Fruit fly (Drosophila melanogaster) whole organism, prepupa: ENCODE data around the gene CG33648.
A peak's percentile ranks its signal among the peaks of the same experiment; 100 is the strongest.

ENCODE experiments used
- CG11294 ChIP-seq: fragments of 200-800 bp; sonication (Bioruptor generic); IDR thresholded peaks from 2 replicates; pipeline ENCODE4 v1.3.6; 2022; ENCODE audit warnings: missing biosample characterization, missing genetic modification characterization
- CG3032 ChIP-seq: fragments of 200-800 bp; optimal IDR thresholded peaks from 2 replicates; lab custom pipeline; 2019; ENCODE audit warnings: missing biosample characterization, mild to moderate bottlenecking, missing genetic modification characterization, moderate library complexity
- CG34406 ChIP-seq: fragments of 200-800 bp; sonication (Bioruptor generic); optimal IDR thresholded peaks from 3 replicates; lab custom pipeline; 2016; ENCODE audit warnings: missing biosample characterization, missing genetic modification characterization
- CG7368 ChIP-seq: fragments of 200-800 bp; sonication (Bioruptor generic); optimal IDR thresholded peaks from 3 replicates; lab custom pipeline; 2016; ENCODE audit warnings: missing biosample characterization, missing genetic modification characterization
- CG8632 ChIP-seq: fragments of 200-800 bp; sonication (Bioruptor generic); optimal IDR thresholded peaks from 3 replicates; lab custom pipeline; 2016; ENCODE audit warnings: missing biosample characterization, missing genetic modification characterization
- CG9139 ChIP-seq: fragments of 200-800 bp; sonication (Bioruptor generic); optimal IDR thresholded peaks from 3 replicates; lab custom pipeline; 2017; ENCODE audit warnings: missing biosample characterization, mild to moderate bottlenecking, missing genetic modification characterization
- Eip75B ChIP-seq: fragments of 200-800 bp; sonication (Bioruptor generic); optimal IDR thresholded peaks from 3 replicates; lab custom pipeline; 2016; ENCODE audit warnings: missing biosample characterization, missing genetic modification characterization
- Eip93F ChIP-seq: fragments of 200-800 bp; sonication (Bioruptor generic); optimal IDR thresholded peaks from 2 replicates; lab custom pipeline; 2016; ENCODE audit warnings: missing biosample characterization, mild to moderate bottlenecking, missing genetic modification characterization
- Hr4 ChIP-seq: fragments of 200-800 bp; sonication (Bioruptor generic); optimal IDR thresholded peaks from 3 replicates; lab custom pipeline; 2016; ENCODE audit warnings: missing biosample characterization, missing genetic modification characterization
- OdsH ChIP-seq: fragments of 200-800 bp; sonication (Bioruptor generic); optimal IDR thresholded peaks from 3 replicates; lab custom pipeline; 2016; ENCODE audit warnings: missing biosample characterization, missing genetic modification characterization
- eg ChIP-seq: fragments of 200-800 bp; sonication (Bioruptor generic); IDR thresholded peaks from 3 replicates; pipeline ENCODE4 v1.3.6; 2022; ENCODE audit warnings: missing biosample characterization, missing genetic modification characterization
- topi ChIP-seq: fragments of 200-800 bp; sonication (Bioruptor generic); optimal IDR thresholded peaks from 3 replicates; lab custom pipeline; 2016; ENCODE audit warnings: missing biosample characterization, missing genetic modification characterization

DNA sequence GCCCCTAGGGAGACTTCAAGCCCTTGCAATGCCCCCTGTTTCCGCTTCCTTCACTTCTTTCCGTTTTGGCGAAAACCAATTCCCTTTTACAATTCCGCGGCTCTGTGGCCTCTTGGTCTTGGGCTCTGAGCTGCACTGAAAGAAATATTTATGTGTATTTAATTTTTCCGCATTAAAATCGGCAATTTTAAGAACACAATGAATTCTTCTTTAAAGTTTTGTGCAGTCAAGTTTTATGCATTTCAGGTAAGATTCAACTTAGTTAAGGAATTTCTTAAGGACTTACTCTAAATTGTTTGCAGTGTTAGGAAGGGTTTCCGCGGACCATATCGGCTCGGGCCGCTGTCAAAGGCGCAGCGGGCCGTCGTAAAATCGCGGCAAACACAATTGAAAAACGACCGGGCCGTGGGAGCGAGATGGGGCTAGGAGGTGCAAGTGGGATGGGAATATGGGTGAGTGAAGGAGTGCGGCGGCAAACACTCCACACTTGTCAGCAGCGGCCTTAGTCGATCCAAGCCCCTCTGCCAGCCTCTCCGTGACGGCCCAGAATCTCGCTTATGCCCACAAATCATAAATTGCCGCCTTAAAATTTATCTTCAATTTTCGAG lies 28.1 kb downstream of the CG33648 start:
- TF ChIP-seq Eip93F: peak; percentile 82
- TF ChIP-seq CG3032: peak; percentile 92
- TF ChIP-seq Eip75B (GFP tag; lab: Kevin White, UChicago): peak; percentile 81
- peak; percentile 82 for TF ChIP-seq CG9139 (GFP tag; lab: Kevin White, UChicago)
- peak; percentile 95 for TF ChIP-seq topi
- peak; percentile 92 for TF ChIP-seq CG34406 (GFP tag; lab: Kevin White, UChicago)
- peak; percentile 77 for TF ChIP-seq Hr4
- peak; percentile 48 for TF ChIP-seq CG11294 (GFP tag; lab: Robert Waterston, UW)
- peak; percentile 83 for TF ChIP-seq CG7368 (GFP tag; lab: Kevin White, UChicago)
- TF ChIP-seq OdsH (GFP tag; lab: Kevin White, UChicago): peak; percentile 88
- peak; percentile 88 for TF ChIP-seq CG8632 (GFP tag; lab: Kevin White, UChicago)
- TF ChIP-seq eg (GFP tag; lab: Robert Waterston, UW): peak; percentile 82
